Fruit fly (Drosophila melanogaster): ENCODE measurements around the gene exex.

The exex gene

dm6 chr3L:7960707-7961695 is 13.0 kb downstream of the exex start (continued):
- TF ChIP-seq CG8290 (GFP tag; optimal IDR thresholded peaks at IDR 0.05), result no peak
- peak; percentile 40 to 44 for TF ChIP-seq CG8290 (tag; optimal IDR thresholded peaks at IDR 0.05)
- no peak for TF ChIP-seq nerfin-1 (tag; optimal IDR thresholded peaks at IDR 0.05)
- no peak for TF ChIP-seq Taf1 (GFP tag; IDR thresholded peaks at IDR 0.05)
- no peak for TF ChIP-seq Deaf1 (tag; optimal IDR thresholded peaks at IDR 0.05)
- no peak for TF ChIP-seq Rfx (GFP tag; IDR thresholded peaks at IDR 0.05)
- 0 out of 2 replicates have a peak, but pooled peaks have one; percentile 45 for TF ChIP-seq sim (GFP tag; IDR thresholded peaks at IDR 0.05)
- no peak for TF ChIP-seq Trl (optimal IDR thresholded peaks at IDR 0.05)
- TF ChIP-seq Trl (GFP tag; optimal IDR thresholded peaks at IDR 0.05), result no peak
- no peak for TF ChIP-seq en (GFP tag; optimal IDR thresholded peaks at IDR 0.05)
- no peak for TF ChIP-seq CG3726 (GFP tag; IDR thresholded peaks at IDR 0.05)
- TF ChIP-seq Nf-YB (GFP tag; optimal IDR thresholded peaks at IDR 0.05), result peak; percentile 39
- no peak for TF ChIP-seq CG4424 (GFP tag; optimal IDR thresholded peaks at IDR 0.05)
- 0 out of 3 replicates have a peak, but pooled peaks have one; percentile 22 for TF ChIP-seq ci (GFP tag; IDR thresholded peaks at IDR 0.05)
- TF ChIP-seq prd (optimal IDR thresholded peaks at IDR 0.05), result no peak
- TF ChIP-seq prd (GFP tag; IDR thresholded peaks at IDR 0.05), result no peak
- no peak for TF ChIP-seq ato (GFP tag; IDR thresholded peaks at IDR 0.05; ENCODE audit: partially characterized antibody)
- no peak; the same call in 2 of the 3 replicates for TF ChIP-seq CG11093 (GFP tag; IDR thresholded peaks at IDR 0.05)
- TF ChIP-seq salm (tag; optimal IDR thresholded peaks at IDR 0.05), result peak; percentile 32
- TF ChIP-seq CG15514 (GFP tag; optimal IDR thresholded peaks at IDR 0.05), result peak; percentile 20
- peak; percentile 36 for TF ChIP-seq dmrt11E (tag; optimal IDR thresholded peaks at IDR 0.05)
- TF ChIP-seq CG1647 (GFP tag; optimal IDR thresholded peaks at IDR 0.05), result no peak
- peak; percentile 32 for TF ChIP-seq Hmr (GFP tag; optimal IDR thresholded peaks at IDR 0.05)
- TF ChIP-seq CG6654 (GFP tag; optimal IDR thresholded peaks at IDR 0.05), result no peak
- TF ChIP-seq CG15696 (tag; optimal IDR thresholded peaks at IDR 0.05), result peak; percentile 46
- TF ChIP-seq kah (GFP tag; optimal IDR thresholded peaks at IDR 0.05), result no peak
- no peak for TF ChIP-seq tio (GFP tag; optimal IDR thresholded peaks at IDR 0.05)
- TF ChIP-seq lab (GFP tag; optimal IDR thresholded peaks at IDR 0.05), result peak; percentile 13

- TF ChIP-seq CG4707 (GFP tag; optimal IDR thresholded peaks at IDR 0.05) (peak; percentile 5), wdn (GFP tag; IDR thresholded peaks at IDR 0.05) (no peak), bsh (GFP tag; optimal IDR thresholded peaks at IDR 0.05) (peak in 1 of 2 experiments; percentile 18), Dad (GFP tag; optimal IDR thresholded peaks at IDR 0.05) (no peak), CG10267 (tag; optimal IDR thresholded peaks at IDR 0.05) (peak; percentile 45), Lim3 (GFP tag; IDR thresholded peaks at IDR 0.05) (peak; percentile 77; the same call in 1 of the 2 replicates), CG42726 (GFP tag; IDR thresholded peaks at IDR 0.05; ENCODE audit: partially characterized antibody) (no peak), CG15269 (tag; optimal IDR thresholded peaks at IDR 0.05) (peak; percentile 6), kni (GFP tag; optimal IDR thresholded peaks at IDR 0.05) (peak; percentile 33), GATAe (GFP tag; conservative IDR thresholded peaks at IDR 0.05) (peak; percentile 64; the same call in 1 of the 2 replicates), CG13424 (tag; optimal IDR thresholded peaks at IDR 0.05) (peak; percentile 48), Vsx1 (GFP tag; optimal IDR thresholded peaks at IDR 0.05) (peak; percentile 74), Sin3A (optimal IDR thresholded peaks at IDR 0.05) (no peak), CG17829 (tag; optimal IDR thresholded peaks at IDR 0.05) (peak; percentile 57), Hr51 (GFP tag; optimal IDR thresholded peaks at IDR 0.05) (peak in 1 of 2 experiments; percentile 46), CG13775 (GFP tag; optimal IDR thresholded peaks at IDR 0.05) (peak; percentile 1), CG32532 (GFP tag; IDR thresholded peaks at IDR 0.05) (0 out of 2 replicates have a peak, but pooled peaks have one; percentile 15), CG9727 (GFP tag; optimal IDR thresholded peaks at IDR 0.05) (peak; percentile 36), CG15601 (tag; optimal IDR thresholded peaks at IDR 0.05) (peak; percentile 47)
Observed at dm6 chr3L:7961973-7962753, 14.2 kb downstream of the exex start.

All from whole organism, embryonic.